Worm (Caenorhabditis elegans) whole organism, L2 larva: ENCODE results near the gene C25E10.16.

Experiments used
- ceh-82 ChIP-seq: fragments of 150-350 bp; optimal IDR thresholded peaks from 2 replicates; lab custom pipeline; 2014; ENCODE audit warnings: missing biosample characterization, missing genetic modification characterization
- mdl-1 ChIP-seq, 2 experiments: fragments of 150-350 bp in 1 of 2; sonication (generic microtip) in 1 of 2; optimal IDR thresholded peaks; 2 replicates each; lab custom pipeline; 2017; ENCODE audit warnings: missing biosample characterization in 2 of 2, missing genetic modification characterization in 2 of 2

DNA sequence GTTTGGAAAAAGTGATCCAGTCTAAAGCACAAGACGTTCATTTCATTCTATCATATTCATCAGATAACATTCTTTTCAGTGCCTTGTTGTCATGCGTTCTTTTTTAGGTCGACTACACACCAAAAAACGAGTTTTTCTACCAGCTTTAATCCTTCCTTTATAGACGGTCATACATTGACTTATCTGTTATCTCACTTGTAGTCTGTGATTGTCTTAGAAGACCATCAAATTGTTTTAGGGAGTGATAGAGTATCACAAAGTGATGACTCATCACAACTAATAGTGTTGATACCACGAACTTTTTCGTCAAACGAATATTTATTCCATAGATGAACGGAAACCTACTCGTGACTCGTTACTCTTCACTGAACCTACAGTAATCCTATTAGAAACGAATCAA is 26.5 kb upstream of the C25E10.16 start:
- no peak for TF ChIP-seq ceh-82 (tag; lab: Kevin White, UChicago)
- TF ChIP-seq mdl-1 (tag; optimal IDR thresholded peaks at IDR 0.05; lab: Kevin White, UChicago): peak in 1 of 2 experiments; percentile 7
